Fruit fly (Drosophila melanogaster) whole organism, prepupa: ENCODE measurements around the gene RhoU.

Experiments
- Blimp-1 ChIP-seq: fragments of 200-800 bp; sonication (Bioruptor generic); optimal IDR thresholded peaks from 3 replicates; lab custom pipeline; 2017; ENCODE audit warnings: missing biosample characterization, missing genetic modification characterization, mild to moderate bottlenecking, moderate library complexity, missing genetic modification reagents
- CG10669 ChIP-seq: fragments of 200-800 bp; sonication (Bioruptor generic); optimal IDR thresholded peaks from 3 replicates; lab custom pipeline; 2018; ENCODE audit warnings: missing biosample characterization, mild to moderate bottlenecking, missing genetic modification characterization, moderate library complexity
- CG11294 ChIP-seq: fragments of 200-800 bp; sonication (Bioruptor generic); IDR thresholded peaks from 2 replicates; pipeline ENCODE4 v1.3.6; 2022; ENCODE audit warnings: missing biosample characterization, missing genetic modification characterization
- CG15336 ChIP-seq: fragments of 200-800 bp; sonication (Bioruptor generic); IDR thresholded peaks from 2 replicates; pipeline ENCODE4 v1.3.6; 2022; ENCODE audit warnings: missing biosample characterization, missing genetic modification characterization
- CG16779 ChIP-seq: fragments of 200-800 bp; sonication (Bioruptor generic); optimal IDR thresholded peaks from 3 replicates; lab custom pipeline; 2017; ENCODE audit warnings: missing biosample characterization, mild to moderate bottlenecking, missing genetic modification characterization
- CG3032 ChIP-seq: fragments of 200-800 bp; optimal IDR thresholded peaks from 2 replicates; lab custom pipeline; 2019; ENCODE audit warnings: missing biosample characterization, mild to moderate bottlenecking, missing genetic modification characterization, moderate library complexity
- CG31627 ChIP-seq: fragments of 200-800 bp; sonication (Bioruptor generic); optimal IDR thresholded peaks from 3 replicates; lab custom pipeline; 2016; ENCODE audit warnings: missing biosample characterization, missing genetic modification characterization
- CG34406 ChIP-seq: fragments of 200-800 bp; sonication (Bioruptor generic); optimal IDR thresholded peaks from 3 replicates; lab custom pipeline; 2016; ENCODE audit warnings: missing biosample characterization, missing genetic modification characterization
- CG3919 ChIP-seq: fragments of 200-800 bp; sonication (Bioruptor generic); optimal IDR thresholded peaks from 3 replicates; lab custom pipeline; 2016; ENCODE audit warnings: missing biosample characterization, missing genetic modification characterization
- CG4318 ChIP-seq: fragments of 200-800 bp; sonication (Bioruptor generic); optimal IDR thresholded peaks from 3 replicates; lab custom pipeline; 2017; ENCODE audit warnings: missing biosample characterization, mild to moderate bottlenecking, missing genetic modification characterization
- CG6163 ChIP-seq: fragments of 200-800 bp; sonication (Bioruptor generic); IDR thresholded peaks from 3 replicates; pipeline ENCODE4 v1.3.6; 2022; ENCODE audit warnings: missing biosample characterization, missing genetic modification characterization
- CG6854 ChIP-seq: fragments of 200-800 bp; sonication (Bioruptor generic); optimal IDR thresholded peaks from 2 replicates; lab custom pipeline; 2017; ENCODE audit warnings: missing biosample characterization, mild to moderate bottlenecking, missing genetic modification characterization
- CG8119 ChIP-seq: fragments of 200-800 bp; sonication (Bioruptor generic); IDR thresholded peaks from 3 replicates; pipeline ENCODE4 v1.3.6; 2022; ENCODE audit warnings: missing biosample characterization, missing genetic modification characterization
- CG8319 ChIP-seq: fragments of 200-800 bp; sonication (Bioruptor generic); optimal IDR thresholded peaks from 3 replicates; lab custom pipeline; 2016; ENCODE audit warnings: missing biosample characterization, missing genetic modification characterization
- CG8632 ChIP-seq: fragments of 200-800 bp; sonication (Bioruptor generic); optimal IDR thresholded peaks from 3 replicates; lab custom pipeline; 2016; ENCODE audit warnings: missing biosample characterization, missing genetic modification characterization
- CG9139 ChIP-seq: fragments of 200-800 bp; sonication (Bioruptor generic); optimal IDR thresholded peaks from 3 replicates; lab custom pipeline; 2017; ENCODE audit warnings: missing biosample characterization, mild to moderate bottlenecking, missing genetic modification characterization
- Eip75B ChIP-seq: fragments of 200-800 bp; sonication (Bioruptor generic); optimal IDR thresholded peaks from 3 replicates; lab custom pipeline; 2016; ENCODE audit warnings: missing biosample characterization, missing genetic modification characterization
- Eip78C ChIP-seq: fragments of 200-800 bp; sonication (Bioruptor generic); peaks from one replicate; lab custom pipeline; 2016; ENCODE audit warnings: missing biosample characterization, missing genetic modification characterization
- Eip93F ChIP-seq: fragments of 200-800 bp; sonication (Bioruptor generic); optimal IDR thresholded peaks from 2 replicates; lab custom pipeline; 2016; ENCODE audit warnings: missing biosample characterization, mild to moderate bottlenecking, missing genetic modification characterization
- Ets21C ChIP-seq: fragments of 200-800 bp; sonication (Bioruptor generic); optimal IDR thresholded peaks from 3 replicates; lab custom pipeline; 2016; ENCODE audit warnings: missing biosample characterization, missing genetic modification characterization
- Gug ChIP-seq: fragments of 200-800 bp; sonication (Bioruptor generic); IDR thresholded peaks from 2 replicates; pipeline ENCODE4 v1.3.6; 2022; ENCODE audit warnings: missing biosample characterization, missing genetic modification characterization
- Hr39 ChIP-seq: fragments of 200-800 bp; sonication (Bioruptor generic); optimal IDR thresholded peaks from 2 replicates; lab custom pipeline; 2016; ENCODE audit warnings: missing biosample characterization, missing genetic modification characterization
- Lpt ChIP-seq: fragments of 200-800 bp; sonication (Bioruptor generic); optimal IDR thresholded peaks from 3 replicates; lab custom pipeline; 2016; ENCODE audit warnings: missing biosample characterization, missing genetic modification characterization
- Smox ChIP-seq: fragments of 200-800 bp; sonication (Bioruptor generic); optimal IDR thresholded peaks from 3 replicates; lab custom pipeline; 2016; ENCODE audit warnings: missing biosample characterization, missing genetic modification characterization
- Sox14 ChIP-seq: fragments of 200-800 bp; sonication (Bioruptor generic); optimal IDR thresholded peaks from 3 replicates; lab custom pipeline; 2016; ENCODE audit warnings: missing biosample characterization, missing genetic modification characterization
- Sox15 ChIP-seq: fragments of 200-800 bp; sonication (Bioruptor generic); optimal IDR thresholded peaks from 3 replicates; lab custom pipeline; 2016; ENCODE audit warnings: missing biosample characterization, missing genetic modification characterization
- achi ChIP-seq: fragments of 200-800 bp; sonication (Bioruptor generic); optimal IDR thresholded peaks from 3 replicates; lab custom pipeline; 2016; ENCODE audit warnings: missing biosample characterization, missing genetic modification characterization
- cyc ChIP-seq: fragments of 200-800 bp; sonication (Bioruptor generic); optimal IDR thresholded peaks from 3 replicates; lab custom pipeline; 2016; ENCODE audit warnings: missing biosample characterization, missing genetic modification characterization
- dac ChIP-seq: fragments of 200-800 bp; sonication (Bioruptor generic); optimal IDR thresholded peaks from 2 replicates; lab custom pipeline; 2017; ENCODE audit warnings: missing biosample characterization, mild to moderate bottlenecking, missing genetic modification characterization
- dsx ChIP-seq: fragments of 200-800 bp; optimal IDR thresholded peaks from 3 replicates; lab custom pipeline; 2019; ENCODE audit warnings: missing biosample characterization, mild to moderate bottlenecking, missing genetic modification characterization, moderate library complexity; ENCODE audit not compliant: poor library complexity, severe bottlenecking
- eg ChIP-seq: fragments of 200-800 bp; sonication (Bioruptor generic); IDR thresholded peaks from 3 replicates; pipeline ENCODE4 v1.3.6; 2022; ENCODE audit warnings: missing biosample characterization, missing genetic modification characterization
- esn ChIP-seq: fragments of 200-800 bp; sonication (Bioruptor generic); optimal IDR thresholded peaks from 2 replicates; lab custom pipeline; 2016; ENCODE audit warnings: missing biosample characterization, mild to moderate bottlenecking, missing genetic modification characterization, moderate library complexity
- fd59A ChIP-seq: fragments of 200-800 bp; sonication (Bioruptor generic); optimal IDR thresholded peaks from 2 replicates; lab custom pipeline; 2017; ENCODE audit warnings: missing biosample characterization, mild to moderate bottlenecking, missing genetic modification characterization, missing genetic modification reagents
- fd85E ChIP-seq: fragments of 200-800 bp; sonication (Bioruptor generic); optimal IDR thresholded peaks from 3 replicates; lab custom pipeline; 2016; ENCODE audit warnings: missing biosample characterization, missing genetic modification characterization
- lz ChIP-seq: fragments of 200-800 bp; sonication (Bioruptor generic); optimal IDR thresholded peaks from 3 replicates; lab custom pipeline; 2016; ENCODE audit warnings: missing biosample characterization, missing genetic modification characterization
- pdm3 ChIP-seq: fragments of 200-800 bp; sonication (Bioruptor generic); optimal IDR thresholded peaks from 3 replicates; lab custom pipeline; 2016; ENCODE audit warnings: missing biosample characterization, missing genetic modification characterization
- spab ChIP-seq: fragments of 200-800 bp; sonication (Bioruptor generic); optimal IDR thresholded peaks from 2 replicates; lab custom pipeline; 2017; ENCODE audit warnings: missing biosample characterization, mild to moderate bottlenecking, missing genetic modification characterization, missing genetic modification reagents
- svp ChIP-seq: fragments of 200-800 bp; sonication (Bioruptor generic); peaks from one replicate; lab custom pipeline; 2016; ENCODE audit warnings: missing biosample characterization, missing genetic modification characterization
- vri ChIP-seq: fragments of 200-800 bp; sonication (Bioruptor generic); optimal IDR thresholded peaks from 3 replicates; lab custom pipeline; 2016; ENCODE audit warnings: missing biosample characterization, mild to moderate bottlenecking, missing genetic modification characterization

Gene RhoU

dm6 chrX:10086095-10086888, at the start of gene RhoU, which contains the start of gene Naxe:
RhoU (plus strand) TSS chrX:10086527.
Naxe (minus strand) TSS chrX:10086171.
- TF ChIP-seq CG11294 (GFP tag; lab: Robert Waterston, UW) = no peak
- no peak for TF ChIP-seq Blimp-1
- peak; percentile 50 for TF ChIP-seq lz (GFP tag; lab: Kevin White, UChicago)
- TF ChIP-seq CG31627 (GFP tag; lab: Kevin White, UChicago) = peak; percentile 47
- no peak for TF ChIP-seq CG4318 (GFP tag; lab: Kevin White, UChicago)
- peak; percentile 35 for TF ChIP-seq Sox14 (GFP tag; lab: Kevin White, UChicago)
- TF ChIP-seq CG8632 (GFP tag; lab: Kevin White, UChicago) = no peak
- no peak for TF ChIP-seq dac (GFP tag; lab: Kevin White, UChicago)
- TF ChIP-seq CG6163 = peak; percentile 43; the same call in 2 of the 3 replicates
- TF ChIP-seq CG16779 (tag; lab: Kevin White, UChicago) = no peak
- peak; percentile 20 for TF ChIP-seq Eip75B (GFP tag; lab: Kevin White, UChicago)
- TF ChIP-seq esn (GFP tag; lab: Kevin White, UChicago) = peak; percentile 31
- peak; percentile 25 for TF ChIP-seq Ets21C (GFP tag; lab: Kevin White, UChicago)
- no peak for TF ChIP-seq CG3032 (tag; lab: Kevin White, UChicago)
- no peak for TF ChIP-seq CG34406 (GFP tag; lab: Kevin White, UChicago)
- TF ChIP-seq dsx (GFP tag; lab: Kevin White, UChicago) = no peak
- no peak for TF ChIP-seq CG10669 (GFP tag; lab: Kevin White, UChicago)
- TF ChIP-seq Lpt (GFP tag; lab: Kevin White, UChicago) = no peak
- peak; percentile 47 for TF ChIP-seq pdm3 (GFP tag; lab: Kevin White, UChicago)
- peak; percentile 77 for TF ChIP-seq svp (GFP tag; lab: Kevin White, UChicago)
- TF ChIP-seq eg (GFP tag; lab: Robert Waterston, UW) = peak; percentile 59; the same call in 2 of the 3 replicates
- no peak for TF ChIP-seq CG3919 (GFP tag; lab: Kevin White, UChicago)
- no peak for TF ChIP-seq fd59A
- peak; percentile 8 for TF ChIP-seq achi (GFP tag; lab: Kevin White, UChicago)
- 0 out of 2 replicates have a peak, but pooled peaks have one; percentile 20 for TF ChIP-seq CG15336 (GFP tag; lab: Robert Waterston, UW)
- TF ChIP-seq Eip78C = peak; percentile 54
- peak; percentile 36 for TF ChIP-seq Hr39 (GFP tag; lab: Kevin White, UChicago)
- peak; percentile 18; the same call in 1 of the 2 replicates for TF ChIP-seq Gug (GFP tag; lab: Robert Waterston, UW)
- peak; percentile 1 for TF ChIP-seq Sox15
- TF ChIP-seq CG9139 (GFP tag; lab: Kevin White, UChicago) = no peak
- peak; percentile 20 for TF ChIP-seq CG6854 (GFP tag; lab: Kevin White, UChicago)
- TF ChIP-seq CG8119 (GFP tag; lab: Robert Waterston, UW) = peak; percentile 30; the same call in 1 of the 3 replicates
- no peak for TF ChIP-seq CG8319 (GFP tag; lab: Kevin White, UChicago)
- TF ChIP-seq Smox (GFP tag; lab: Kevin White, UChicago) = peak; percentile 37
- TF ChIP-seq cyc (GFP tag; lab: Kevin White, UChicago) = peak; percentile 31

- peak; percentile 38 for TF ChIP-seq vri (GFP tag; lab: Kevin White, UChicago)
- TF ChIP-seq svp (GFP tag; lab: Kevin White, UChicago) = peak; percentile 94
- TF ChIP-seq fd85E = no peak
- no peak for TF ChIP-seq Smox (GFP tag; lab: Kevin White, UChicago)
Measured at dm6 chrX:10039528-10039927, 46.8 kb upstream of the RhoU start.

- TF ChIP-seq vri (GFP tag; lab: Kevin White, UChicago) (no peak), lz (GFP tag; lab: Kevin White, UChicago) (no peak), CG9139 (GFP tag; lab: Kevin White, UChicago) (no peak), achi (GFP tag; lab: Kevin White, UChicago) (no peak), dac (GFP tag; lab: Kevin White, UChicago) (no peak), Eip93F (GFP tag; lab: Kevin White, UChicago) (no peak), eg (GFP tag; lab: Robert Waterston, UW) (no peak), spab (GFP tag; lab: Kevin White, UChicago) (no peak), Blimp-1 (no peak)
Measured at dm6 chrX:10043873-10044272, 42.5 kb upstream of the RhoU start.
